Worm (Caenorhabditis elegans): ENCODE measurements around the gene K03A1.4.

DNA sequence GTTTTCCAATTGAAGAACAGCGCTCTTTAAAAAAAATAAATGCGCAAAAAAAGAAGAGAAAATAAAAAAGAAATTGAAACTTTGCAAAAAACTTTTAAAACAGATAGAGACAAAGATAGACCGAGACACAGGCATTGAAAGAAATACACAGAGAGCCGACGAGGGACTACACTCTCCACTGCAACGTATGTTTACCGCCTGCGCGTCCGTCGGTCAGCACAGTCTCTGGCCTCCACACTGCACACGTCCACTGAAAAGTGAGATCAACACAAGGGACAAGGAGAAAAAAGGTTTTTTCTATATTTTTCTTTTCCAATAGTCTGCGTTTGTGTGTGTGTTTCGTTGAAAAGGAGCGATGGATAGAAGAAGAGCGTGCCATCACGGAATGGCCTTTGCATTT lies 7.9 kb upstream of the K03A1.4 start:
- TF ChIP-seq dmd-6 (GFP tag; IDR thresholded peaks at IDR 0.05), result peak; percentile 72
- no peak for TF ChIP-seq lin-39 (tag; optimal IDR thresholded peaks at IDR 0.05)
- TF ChIP-seq fkh-10 (GFP tag; optimal IDR thresholded peaks at IDR 0.05), result no peak
- no peak for TF ChIP-seq skn-1 (tag; optimal IDR thresholded peaks at IDR 0.05)
- peak; percentile 80 for TF ChIP-seq dve-1 (tag; optimal IDR thresholded peaks at IDR 0.05; ENCODE audit: insufficient read depth)
- peak in 1 of 2 experiments; percentile 82 for TF ChIP-seq unc-62 (GFP tag; optimal IDR thresholded peaks at IDR 0.05 in 1 of 2)
- TF ChIP-seq unc-62 (tag; optimal IDR thresholded peaks at IDR 0.05), result no peak
- TF ChIP-seq nhr-111 (GFP tag; optimal IDR thresholded peaks at IDR 0.05), result no peak
